Fruit fly (Drosophila melanogaster): ENCODE data around the gene CG5274.

Gene CG5274

DNA sequence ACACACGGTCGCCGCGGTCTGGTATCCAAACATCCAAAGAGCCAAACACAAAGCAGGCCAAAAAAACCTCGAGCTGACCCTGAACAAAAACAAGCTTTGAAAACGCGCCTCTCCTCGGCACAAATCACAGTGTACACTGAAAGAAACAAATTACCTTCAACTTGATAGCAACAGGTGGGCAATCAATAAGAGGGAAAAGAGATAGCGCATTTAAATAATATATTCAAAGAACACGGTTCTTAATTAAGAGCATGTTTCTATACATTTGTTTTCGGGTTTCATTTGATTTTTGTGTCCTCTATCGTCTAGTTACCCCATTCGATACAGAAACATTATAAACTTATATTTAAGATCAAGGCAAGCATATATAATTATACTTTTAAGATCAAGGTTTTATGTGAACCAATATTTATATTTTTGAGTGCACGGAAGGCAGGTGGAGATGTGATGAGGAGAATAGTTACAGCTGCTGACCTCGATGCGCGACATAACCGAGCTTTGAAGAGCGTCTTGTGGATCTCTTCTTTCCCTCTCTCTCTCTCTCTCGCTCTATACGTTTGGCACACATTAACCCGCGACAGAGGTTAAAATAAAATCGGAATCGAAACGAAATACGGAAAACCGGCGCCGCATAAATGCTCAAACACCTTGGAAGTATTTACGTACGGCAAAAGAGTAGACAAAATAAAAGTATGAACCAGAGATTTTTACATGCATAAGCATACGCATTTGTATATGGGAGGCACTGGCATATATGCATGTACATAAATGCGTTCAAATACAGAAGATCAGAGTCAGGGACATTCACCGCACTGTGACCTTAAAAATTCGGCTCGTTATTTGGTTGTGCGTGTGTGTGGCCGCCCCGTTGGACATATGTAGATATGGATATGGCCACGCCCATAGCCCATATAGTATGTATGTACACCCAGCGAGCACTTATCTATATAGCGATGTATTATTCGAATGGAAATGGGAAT, 28.9 kb downstream of the CG5274 start (continued):
- TF ChIP-seq ara (GFP tag; IDR thresholded peaks at IDR 0.05) (no peak), CG8388 (GFP tag; optimal IDR thresholded peaks at IDR 0.05) (peak; percentile 84), crol (GFP tag; IDR thresholded peaks at IDR 0.05) (no peak), CG16813 (GFP tag; IDR thresholded peaks at IDR 0.05; ENCODE audit: partially characterized antibody) (no peak), CG10654 (GFP tag; optimal IDR thresholded peaks at IDR 0.05) (peak; percentile 71), CTCF (GFP tag; optimal IDR thresholded peaks at IDR 0.05) (peak; percentile 41), CG6175 (GFP tag; IDR thresholded peaks at IDR 0.05) (no peak), Oaz (GFP tag; IDR thresholded peaks at IDR 0.05) (peak; percentile 59), eve (GFP tag; optimal IDR thresholded peaks at IDR 0.05) (peak in 1 of 2 experiments; percentile 95), CG8944 (GFP tag; optimal IDR thresholded peaks at IDR 0.05) (peak; percentile 50), CG2120 (GFP tag; optimal IDR thresholded peaks at IDR 0.05) (peak; percentile 90)

DNA sequence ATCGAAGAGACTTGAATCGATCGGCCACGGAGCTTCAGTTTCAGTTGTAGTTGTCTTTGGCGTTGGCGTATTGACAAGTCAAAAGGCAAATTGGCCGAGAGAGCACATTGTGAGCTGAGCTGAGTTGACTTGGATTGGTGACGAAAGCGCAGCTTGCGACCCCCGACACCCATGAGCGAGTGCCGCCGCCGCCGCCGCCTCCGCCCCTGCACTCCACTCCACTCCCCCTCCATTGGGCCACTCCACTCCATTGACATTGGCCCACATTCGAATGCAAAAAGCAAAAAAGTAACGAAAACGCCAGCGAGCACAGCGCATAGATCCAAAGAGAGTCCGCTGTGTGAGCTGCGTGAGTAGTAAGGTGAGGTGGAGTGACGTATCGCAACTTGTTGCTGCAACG, 29.7 kb downstream of the CG5274 start:
- TF ChIP-seq Ptx1 (GFP tag; IDR thresholded peaks at IDR 0.05), result no peak
- peak; percentile 17 for TF ChIP-seq pros (GFP tag; optimal IDR thresholded peaks at IDR 0.05)
- TF ChIP-seq CG8290 (GFP tag; optimal IDR thresholded peaks at IDR 0.05), result no peak
- no peak for TF ChIP-seq CG8290 (tag; optimal IDR thresholded peaks at IDR 0.05)
- TF ChIP-seq CG3163 (GFP tag; optimal IDR thresholded peaks at IDR 0.05), result no peak
- TF ChIP-seq cg (GFP tag; optimal IDR thresholded peaks at IDR 0.05), result peak; percentile 2
- no peak for TF ChIP-seq pho (GFP tag; optimal IDR thresholded peaks at IDR 0.05)
- peak; percentile 80 for TF ChIP-seq sr (GFP tag; IDR thresholded peaks at IDR 0.05)
- TF ChIP-seq z (GFP tag; IDR thresholded peaks at IDR 0.05), result peak; percentile 54; the same call in 1 of the 3 replicates
- no peak for TF ChIP-seq Elba2 (GFP tag; optimal IDR thresholded peaks at IDR 0.05)
- TF ChIP-seq Meics (GFP tag; optimal IDR thresholded peaks at IDR 0.05), result peak; percentile 54
- peak; percentile 64; the same call in 1 of the 3 replicates for TF ChIP-seq CG6175 (GFP tag; IDR thresholded peaks at IDR 0.05)
- TF ChIP-seq Opbp (GFP tag; IDR thresholded peaks at IDR 0.05; ENCODE audit: partially characterized antibody), result 0 out of 3 replicates have a peak, but pooled peaks have one; percentile 22
- 0 out of 2 replicates have a peak, but pooled peaks have one; percentile 29 for TF ChIP-seq hbn (GFP tag; IDR thresholded peaks at IDR 0.05; ENCODE audit: partially characterized antibody)
- no peak for TF ChIP-seq sd (tag; optimal IDR thresholded peaks at IDR 0.05)
- TF ChIP-seq CG10267 (tag; optimal IDR thresholded peaks at IDR 0.05), result no peak
- no peak for TF ChIP-seq Dip2 (GFP tag; IDR thresholded peaks at IDR 0.05)
- TF ChIP-seq CG34224 (GFP tag; IDR thresholded peaks at IDR 0.05; ENCODE audit: partially characterized antibody), result 0 out of 3 replicates have a peak, but pooled peaks have one; percentile 30
- TF ChIP-seq onecut (GFP tag; IDR thresholded peaks at IDR 0.05), result peak; percentile 24
- no peak for TF ChIP-seq hkb (optimal IDR thresholded peaks at IDR 0.05)
- 0 out of 2 replicates have a peak, but pooled peaks have one; percentile 18 for TF ChIP-seq hkb (GFP tag; IDR thresholded peaks at IDR 0.05)
- 0 out of 2 replicates have a peak, but pooled peaks have one; percentile 37 for TF ChIP-seq sna (GFP tag; IDR thresholded peaks at IDR 0.05; ENCODE audit: partially characterized antibody)
- TF ChIP-seq rib (GFP tag; IDR thresholded peaks at IDR 0.05), result peak; percentile 58; the same call in 1 of the 2 replicates
- TF ChIP-seq dysf (GFP tag; IDR thresholded peaks at IDR 0.05), result no peak
- TF ChIP-seq crol (GFP tag; IDR thresholded peaks at IDR 0.05), result peak; percentile 90
- TF ChIP-seq Med (GFP tag), result peak; percentile 48
- TF ChIP-seq stc (GFP tag; IDR thresholded peaks at IDR 0.05), result peak; percentile 15; the same call in 1 of the 2 replicates
- TF ChIP-seq CG10462 (GFP tag; optimal IDR thresholded peaks at IDR 0.05), result no peak
- 0 out of 3 replicates have a peak, but pooled peaks have one; percentile 26 for TF ChIP-seq CG34422 (GFP tag; IDR thresholded peaks at IDR 0.05)
- peak; percentile 94; the same call in 2 of the 4 replicates for TF ChIP-seq chinmo (GFP tag; IDR thresholded peaks at IDR 0.05; ENCODE audit: partially characterized antibody)
- TF ChIP-seq Trl (optimal IDR thresholded peaks at IDR 0.05), result peak in 1 of 2 experiments; percentile 18
- no peak for TF ChIP-seq Trl (GFP tag; optimal IDR thresholded peaks at IDR 0.05)
- TF ChIP-seq H15 (GFP tag; IDR thresholded peaks at IDR 0.05), result no peak
- no peak for TF ChIP-seq CG12769 (tag; optimal IDR thresholded peaks at IDR 0.05)
- TF ChIP-seq Myb (GFP tag; optimal IDR thresholded peaks at IDR 0.05), result no peak
- TF ChIP-seq zen2 (GFP tag; IDR thresholded peaks at IDR 0.05; ENCODE audit: partially characterized antibody), result peak; percentile 50; the same call in 1 of the 3 replicates
- TF ChIP-seq CG15269 (tag; optimal IDR thresholded peaks at IDR 0.05), result peak; percentile 1
- TF ChIP-seq tna (GFP tag; IDR thresholded peaks at IDR 0.05; ENCODE audit: partially characterized antibody), result 0 out of 2 replicates have a peak, but pooled peaks have one; percentile 30
- no peak for TF ChIP-seq CG3065 (GFP tag; optimal IDR thresholded peaks at IDR 0.05)

All from whole organism, embryonic.